Fruit fly (Drosophila melanogaster) Kc167 (cell line): ENCODE measurements around the gene Eig71Eg.

Experiments used
- Sin3A ChIP-seq: fragments of >200 bp; optimal IDR thresholded peaks from 2 replicates; lab custom pipeline; 2018; ENCODE audit warnings: missing external identifiers
- h ChIP-seq: fragments of >200 bp; optimal IDR thresholded peaks from 3 replicates; lab custom pipeline; 2018; ENCODE audit warnings: missing external identifiers
- psq ChIP-seq: fragments of >200 bp; optimal IDR thresholded peaks from 2 replicates; lab custom pipeline; 2017; ENCODE audit warnings: missing external identifiers

DNA sequence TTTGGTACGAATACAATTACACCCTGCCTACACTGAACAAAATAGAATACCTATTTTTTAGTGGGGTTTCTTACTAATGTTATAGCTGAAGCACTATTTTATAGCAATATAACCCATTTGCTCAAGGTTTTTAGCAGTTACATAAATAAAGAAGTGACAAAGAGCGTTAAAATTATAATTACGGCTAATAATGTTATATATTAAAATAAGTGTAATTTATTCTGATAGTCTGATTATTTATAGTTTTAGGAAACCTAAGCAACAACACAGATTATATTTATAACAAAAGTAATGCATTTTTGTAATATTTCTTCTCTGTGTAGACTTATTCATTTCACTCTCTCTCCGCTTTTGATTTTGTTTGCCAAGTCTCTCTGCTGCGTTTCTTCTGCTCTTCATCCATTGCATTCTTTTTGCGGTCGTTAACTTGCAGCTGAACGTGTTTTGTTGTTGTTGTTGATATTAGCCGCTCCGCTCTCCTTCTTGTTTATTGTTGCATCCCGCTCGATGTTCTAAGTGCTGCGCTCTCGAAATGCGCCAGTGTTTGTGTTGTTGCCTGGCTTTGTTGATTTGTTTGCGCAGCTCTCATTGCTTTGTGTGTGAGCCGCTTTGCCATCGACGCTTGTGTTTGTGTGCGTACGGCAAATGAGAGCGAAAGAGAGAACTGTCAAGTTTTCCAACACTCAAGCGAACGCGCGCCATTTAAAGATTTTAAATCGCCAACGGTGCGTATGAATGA lies 31.6 kb upstream of the Eig71Eg start:
- TF ChIP-seq psq (lab: Kevin White, UChicago) (no peak), Sin3A (lab: Kevin White, UChicago) (no peak), h (lab: Kevin White, UChicago) (no peak)
